Fruit fly (Drosophila melanogaster) whole organism, embryonic: ENCODE results near the gene CG9173.
A peak's percentile ranks its signal among the peaks of the same experiment; 100 is the strongest.

ENCODE experiments used
- CG1024 ChIP-seq: fragments of 200-800 bp; sonication (Bioruptor generic); IDR thresholded peaks from 2 replicates; pipeline ENCODE4 v1.3.6; 2022; ENCODE audit warnings: missing biosample characterization, missing genetic modification characterization
- CG10431 ChIP-seq: fragments of 200-800 bp; sonication (Bioruptor generic); optimal IDR thresholded peaks from 3 replicates; lab custom pipeline; 2018; ENCODE audit warnings: missing biosample characterization, mild to moderate bottlenecking, missing genetic modification characterization
- CG10543 ChIP-seq: fragments of 200-800 bp; sonication (Bioruptor generic); optimal IDR thresholded peaks from 3 replicates; lab custom pipeline; 2017; ENCODE audit warnings: missing biosample characterization, mild to moderate bottlenecking, missing genetic modification characterization, moderate library complexity
- CG12236 ChIP-seq: fragments of 200-800 bp; sonication (Bioruptor generic); optimal IDR thresholded peaks from 2 replicates; lab custom pipeline; 2016; ENCODE audit warnings: missing biosample characterization, missing genetic modification characterization
- CG1233 ChIP-seq: fragments of 200-800 bp; sonication (Bioruptor generic); optimal IDR thresholded peaks from 4 replicates; lab custom pipeline; 2018; ENCODE audit warnings: missing biosample characterization, mild to moderate bottlenecking, missing genetic modification characterization
- CG14014 ChIP-seq: fragments of 200-800 bp; sonication (Bioruptor generic); IDR thresholded peaks from 2 replicates; pipeline ENCODE4 v1.3.6; 2022; ENCODE audit warnings: missing biosample characterization, missing genetic modification characterization
- CG14965 ChIP-seq: fragments of 200-800 bp; sonication (Bioruptor generic); optimal IDR thresholded peaks from 2 replicates; lab custom pipeline; 2016; ENCODE audit warnings: missing biosample characterization, missing genetic modification characterization, borderline replicate concordance
- CG1602 ChIP-seq: fragments of 200-800 bp; sonication (Bioruptor generic); optimal IDR thresholded peaks from 3 replicates; lab custom pipeline; 2016; ENCODE audit warnings: missing biosample characterization, missing genetic modification characterization
- CG1603 ChIP-seq: fragments of 200-800 bp; sonication (Bioruptor generic); optimal IDR thresholded peaks from 2 replicates; lab custom pipeline; 2019; ENCODE audit warnings: missing biosample characterization, mild to moderate bottlenecking, missing genetic modification characterization, moderate library complexity
- CG16815 ChIP-seq: fragments of 200-800 bp; sonication (Bioruptor generic); optimal IDR thresholded peaks from 3 replicates; lab custom pipeline; 2017; ENCODE audit warnings: missing biosample characterization, mild to moderate bottlenecking, missing genetic modification characterization
- CG17328 ChIP-seq: fragments of 200-800 bp; sonication (Bioruptor generic); IDR thresholded peaks from 2 replicates; pipeline ENCODE4 v1.3.6; 2022; ENCODE audit warnings: missing biosample characterization, missing genetic modification characterization
- CG17612 ChIP-seq: fragments of 200-800 bp; sonication (Bioruptor generic); IDR thresholded peaks from 2 replicates; pipeline ENCODE4 v1.3.6; 2022; ENCODE audit warnings: missing biosample characterization, missing genetic modification characterization
- CG2120 ChIP-seq: fragments of 200-800 bp; sonication (Bioruptor generic); optimal IDR thresholded peaks from 3 replicates; lab custom pipeline; 2016; ENCODE audit warnings: missing biosample characterization, missing genetic modification characterization
- CG34422 ChIP-seq: fragments of 200-800 bp; sonication (Bioruptor generic); IDR thresholded peaks from 3 replicates; pipeline ENCODE4 v1.3.6; 2022; ENCODE audit warnings: missing biosample characterization, missing genetic modification characterization
- CG4328 ChIP-seq: fragments of 200-800 bp; sonication (Bioruptor generic); optimal IDR thresholded peaks from 3 replicates; lab custom pipeline; 2017; ENCODE audit warnings: missing biosample characterization, missing genetic modification reagents, missing genetic modification characterization
- CG4404 ChIP-seq: fragments of 200-800 bp; sonication (Bioruptor generic); IDR thresholded peaks from 2 replicates; pipeline ENCODE4 v1.3.6; 2022; ENCODE audit warnings: missing biosample characterization, missing genetic modification characterization
- CG4707 ChIP-seq: fragments of 200-800 bp; sonication (Bioruptor generic); optimal IDR thresholded peaks from 2 replicates; lab custom pipeline; 2018; ENCODE audit warnings: missing biosample characterization, mild to moderate bottlenecking, missing genetic modification characterization, moderate library complexity
- CG5180 ChIP-seq: fragments of 200-800 bp; sonication (Bioruptor generic); optimal IDR thresholded peaks from 3 replicates; lab custom pipeline; 2017; ENCODE audit warnings: missing biosample characterization, missing genetic modification characterization, mild to moderate bottlenecking, moderate library complexity, missing genetic modification reagents
- CG7556 ChIP-seq: fragments of 200-800 bp; sonication (Bioruptor generic); optimal IDR thresholded peaks from 2 replicates; lab custom pipeline; 2017; ENCODE audit warnings: missing biosample characterization, mild to moderate bottlenecking, missing genetic modification characterization
- CG7963 ChIP-seq: fragments of 200-800 bp; sonication (Bioruptor generic); IDR thresholded peaks from 3 replicates; pipeline ENCODE4 v1.3.6; 2022; ENCODE audit warnings: missing biosample characterization, missing genetic modification characterization; ENCODE audit not compliant: partially characterized antibody
- CG9817 ChIP-seq: fragments of 200-800 bp; sonication (Bioruptor generic); optimal IDR thresholded peaks from 2 replicates; lab custom pipeline; 2018; ENCODE audit warnings: missing biosample characterization, mild to moderate bottlenecking, missing genetic modification characterization, moderate library complexity
- CrebB ChIP-seq: fragments of 200-800 bp; sonication (Bioruptor generic); optimal IDR thresholded peaks from 3 replicates; lab custom pipeline; 2018; ENCODE audit warnings: missing biosample characterization, mild to moderate bottlenecking, missing genetic modification characterization
- D19B ChIP-seq: fragments of 200-800 bp; sonication (Bioruptor generic); optimal IDR thresholded peaks from 2 replicates; lab custom pipeline; 2017; ENCODE audit warnings: missing biosample characterization, mild to moderate bottlenecking, missing genetic modification characterization
- Dek ChIP-seq: fragments of 200-800 bp; sonication (Bioruptor generic); optimal IDR thresholded peaks from 3 replicates; lab custom pipeline; 2019; ENCODE audit warnings: missing biosample characterization, mild to moderate bottlenecking, missing genetic modification characterization, moderate library complexity
- E2f2 ChIP-seq: fragments of 200-800 bp; sonication (Bioruptor generic); IDR thresholded peaks from 2 replicates; pipeline ENCODE4 v1.3.6; 2022; ENCODE audit warnings: missing biosample characterization, missing genetic modification characterization
- HLH4C ChIP-seq: fragments of 200-800 bp; sonication (Bioruptor generic); IDR thresholded peaks from 3 replicates; pipeline ENCODE4 v1.3.6; 2022; ENCODE audit warnings: missing biosample characterization, missing genetic modification characterization; ENCODE audit not compliant: partially characterized antibody
- Hr78 ChIP-seq, 2 experiments: fragments of 200-800 bp in 1 of 2; fragments of >200 bp in 1 of 2; sonication (Bioruptor generic) in 1 of 2; optimal IDR thresholded peaks; 2 replicates each; lab custom pipeline; 2017 to 2019; ENCODE audit warnings: missing biosample characterization in 2 of 2, missing genetic modification characterization in 2 of 2, mild to moderate bottlenecking in 1 of 2, moderate library complexity in 1 of 2
- Meics ChIP-seq: fragments of 200-800 bp; sonication (Bioruptor generic); optimal IDR thresholded peaks from 2 replicates; lab custom pipeline; 2017; ENCODE audit warnings: missing biosample characterization, mild to moderate bottlenecking, missing genetic modification characterization
- Myb ChIP-seq: fragments of 200-800 bp; sonication (Bioruptor generic); optimal IDR thresholded peaks from 2 replicates; lab custom pipeline; 2016; ENCODE audit warnings: missing biosample characterization, missing genetic modification characterization
- YL-1 ChIP-seq: fragments of 200-800 bp; sonication (Bioruptor generic); optimal IDR thresholded peaks from 3 replicates; lab custom pipeline; 2017; ENCODE audit warnings: missing biosample characterization, mild to moderate bottlenecking, missing genetic modification characterization
- bcd ChIP-seq: fragments of 200-800 bp; sonication (Bioruptor generic); optimal IDR thresholded peaks from 2 replicates; lab custom pipeline; 2017; ENCODE audit warnings: missing biosample characterization, mild to moderate bottlenecking, missing genetic modification characterization
- caup ChIP-seq: fragments of 200-800 bp; sonication (Bioruptor generic); optimal IDR thresholded peaks from 3 replicates; lab custom pipeline; 2017; ENCODE audit warnings: missing biosample characterization, mild to moderate bottlenecking, missing genetic modification characterization, moderate library complexity; ENCODE audit not compliant: severe bottlenecking
- corto ChIP-seq: fragments of 200-800 bp; sonication (Bioruptor generic); optimal IDR thresholded peaks from 2 replicates; lab custom pipeline; 2016; ENCODE audit warnings: missing biosample characterization, mild to moderate bottlenecking, missing genetic modification characterization, moderate library complexity
- croc ChIP-seq: fragments of 200-800 bp; sonication (Bioruptor generic); conservative IDR thresholded peaks from 3 replicates; pipeline ENCODE4 v1.3.6; 2022; ENCODE audit warnings: missing biosample characterization, missing genetic modification characterization
- danr ChIP-seq: fragments of 200-800 bp; sonication (Bioruptor generic); IDR thresholded peaks from 2 replicates; pipeline ENCODE4 v1.3.6; 2022; ENCODE audit warnings: missing biosample characterization, missing genetic modification characterization
- ewg ChIP-seq: fragments of 200-800 bp; sonication (Bioruptor generic); optimal IDR thresholded peaks from 3 replicates; lab custom pipeline; 2017; ENCODE audit warnings: mild to moderate bottlenecking, missing biosample characterization, missing genetic modification reagents, missing genetic modification characterization
- hkb ChIP-seq, 2 experiments: fragments of 200-800 bp in 1 of 2; fragments of >200 bp in 1 of 2; sonication (Bioruptor generic) in 1 of 2; IDR thresholded peaks in 1 of 2; optimal IDR thresholded peaks in 1 of 2; 2 replicates each; pipeline versions ENCODE4 v1.3.6 to Lab custom; 2017 to 2022; ENCODE audit warnings: missing biosample characterization in 1 of 2, missing genetic modification characterization in 1 of 2
- kah ChIP-seq: fragments of 200-800 bp; sonication (Bioruptor generic); optimal IDR thresholded peaks from 2 replicates; lab custom pipeline; 2018; ENCODE audit warnings: missing biosample characterization, mild to moderate bottlenecking, missing genetic modification characterization
- lab ChIP-seq: fragments of 200-800 bp; sonication (Bioruptor generic); optimal IDR thresholded peaks from 3 replicates; lab custom pipeline; 2017; ENCODE audit warnings: missing biosample characterization, missing genetic modification characterization, mild to moderate bottlenecking, moderate library complexity, missing genetic modification reagents
- mirr ChIP-seq: fragments of 200-800 bp; sonication (Bioruptor generic); optimal IDR thresholded peaks from 3 replicates; lab custom pipeline; 2018; ENCODE audit warnings: missing biosample characterization, mild to moderate bottlenecking, missing genetic modification characterization
- odd ChIP-seq: fragments of 200-800 bp; sonication (Bioruptor generic); optimal IDR thresholded peaks from 2 replicates; lab custom pipeline; 2017; ENCODE audit warnings: missing biosample characterization, mild to moderate bottlenecking, missing genetic modification characterization
- org-1 ChIP-seq: fragments of 200-800 bp; sonication (Bioruptor generic); optimal IDR thresholded peaks from 2 replicates; lab custom pipeline; 2017; ENCODE audit warnings: missing biosample characterization, missing genetic modification characterization
- pnt ChIP-seq: fragments of 200-800 bp; sonication (Bioruptor generic); optimal IDR thresholded peaks from 3 replicates; lab custom pipeline; 2016; ENCODE audit warnings: missing biosample characterization, missing genetic modification characterization
- sens ChIP-seq: fragments of 200-800 bp; sonication (Bioruptor generic); peaks from one replicate; lab custom pipeline; 2016; ENCODE audit warnings: missing biosample characterization, missing genetic modification characterization
- sima ChIP-seq: fragments of 200-800 bp; sonication (Bioruptor generic); optimal IDR thresholded peaks from 2 replicates; lab custom pipeline; 2016; ENCODE audit warnings: missing biosample characterization, missing genetic modification characterization
- slbo ChIP-seq: fragments of 200-800 bp; sonication (Bioruptor generic); IDR thresholded peaks from 2 replicates; pipeline ENCODE4 v1.3.6; 2022; ENCODE audit warnings: missing biosample characterization, missing genetic modification characterization
- twi ChIP-seq: fragments of 200-800 bp; optimal IDR thresholded peaks from 2 replicates; lab custom pipeline; 2019; ENCODE audit warnings: missing biosample characterization, mild to moderate bottlenecking, missing genetic modification characterization, moderate library complexity
- tx ChIP-seq: fragments of 200-800 bp; sonication (Bioruptor generic); optimal IDR thresholded peaks from 2 replicates; lab custom pipeline; 2016; ENCODE audit warnings: missing biosample characterization, missing genetic modification characterization
- zfh2 ChIP-seq: fragments of 200-800 bp; sonication (Bioruptor generic); optimal IDR thresholded peaks from 2 replicates; lab custom pipeline; 2016; ENCODE audit warnings: missing biosample characterization, missing genetic modification characterization

The CG9173 gene

dm6 chr3L:1442906-1443305, 19.6 kb upstream of the CG9173 start (continued):
- TF ChIP-seq CG10543 (GFP tag; lab: Kevin White, UChicago) (no peak), Meics (GFP tag; lab: Kevin White, UChicago) (no peak), hkb (optimal IDR thresholded peaks at IDR 0.05; lab: Kevin White, UChicago) (no peak), hkb (GFP tag; IDR thresholded peaks at IDR 0.05; lab: Robert Waterston, UW) (peak; percentile 84), CG12236 (peak; percentile 72), Hr78 (GFP tag; optimal IDR thresholded peaks at IDR 0.05; lab: Kevin White, UChicago) (peak in 1 of 2 experiments; percentile 70), CG5180 (peak; percentile 39), ewg (GFP tag; lab: Kevin White, UChicago) (peak; percentile 78), CG16815 (GFP tag; lab: Kevin White, UChicago) (peak; percentile 90), HLH4C (no peak), sens (peak; percentile 99), CG10431 (peak; percentile 90), CG9817 (peak; percentile 34), slbo (GFP tag; lab: Robert Waterston, UW) (peak; percentile 23; the same call in 1 of the 2 replicates), CG1024 (peak; percentile 87), D19B (GFP tag; lab: Kevin White, UChicago) (peak; percentile 83), twi (tag; lab: Kevin White, UChicago) (peak; percentile 93), danr (GFP tag; lab: Robert Waterston, UW) (peak; percentile 70), CG1233 (GFP tag; lab: Kevin White, UChicago) (peak; percentile 79), CG7556 (GFP tag; lab: Kevin White, UChicago) (peak; percentile 76), org-1 (peak; percentile 43), CG14014 (GFP tag; lab: Robert Waterston, UW) (0 out of 2 replicates have a peak, but pooled peaks have one; percentile 51), caup (GFP tag; lab: Kevin White, UChicago) (peak; percentile 22), CG14965 (peak; percentile 39), CG4404 (GFP tag; lab: Robert Waterston, UW) (peak; percentile 92), kah (GFP tag; lab: Kevin White, UChicago) (peak; percentile 31), CG7963 (no peak), tx (peak; percentile 65), pnt (GFP tag; lab: Kevin White, UChicago) (peak; percentile 83), CG4328 (no peak), odd (GFP tag; lab: Kevin White, UChicago) (peak; percentile 55), mirr (no peak), CG17612 (GFP tag; lab: Robert Waterston, UW) (peak; percentile 34; the same call in 1 of the 2 replicates), YL-1 (GFP tag; lab: Kevin White, UChicago) (peak; percentile 21), Dek (tag; lab: Kevin White, UChicago) (peak; percentile 5), lab (GFP tag; lab: Kevin White, UChicago) (peak; percentile 17), zfh2 (GFP tag; lab: Kevin White, UChicago) (no peak), bcd (GFP tag; lab: Kevin White, UChicago) (peak; percentile 79), corto (GFP tag; lab: Kevin White, UChicago) (peak; percentile 95), CG1602 (GFP tag; lab: Kevin White, UChicago) (peak; percentile 91), CG1603 (tag; lab: Kevin White, UChicago) (peak; percentile 78), E2f2 (GFP tag; lab: Robert Waterston, UW) (peak; percentile 58), CG34422 (peak; percentile 90), CG17328 (peak; percentile 95), Myb (GFP tag; lab: Kevin White, UChicago) (peak; percentile 20), CG2120 (GFP tag; lab: Kevin White, UChicago) (no peak), CG4707 (GFP tag; lab: Kevin White, UChicago) (peak; percentile 79), sima (GFP tag; lab: Kevin White, UChicago) (peak; percentile 38), croc (GFP tag; lab: Robert Waterston, UW) (peak; percentile 95), CrebB (tag; lab: Kevin White, UChicago) (peak; percentile 61)
